Worm (Caenorhabditis elegans) whole organism, mixed stage, embryonic: Measurements from ENCODE around the gene rml-1.
A peak's percentile ranks its signal among the peaks of the same experiment; 100 is the strongest.

Source experiments
- M03D4.4 ChIP-seq: sonication (generic microtip); optimal IDR thresholded peaks from 2 replicates; lab custom pipeline; 2017; ENCODE audit warnings: mild to moderate bottlenecking, missing genetic modification characterization, missing compliant biosample characterization
- bed-3 ChIP-seq: fragments of 200-800 bp; sonication (Bioruptor generic); optimal IDR thresholded peaks from 3 replicates; lab custom pipeline; 2018; ENCODE audit warnings: mild to moderate bottlenecking, missing genetic modification characterization, moderate library complexity, missing compliant biosample characterization
- blmp-1 ChIP-seq: fragments of 150-350 bp; optimal IDR thresholded peaks from 2 replicates; lab custom pipeline; 2014; ENCODE audit warnings: missing biosample characterization, missing genetic modification characterization
- ceh-39 ChIP-seq: fragments of 150-350 bp; optimal IDR thresholded peaks from 2 replicates; lab custom pipeline; 2014; ENCODE audit warnings: missing biosample characterization, missing genetic modification characterization
- ceh-43 ChIP-seq: fragments of 200-800 bp; sonication (Bioruptor generic); optimal IDR thresholded peaks from 2 replicates; lab custom pipeline; 2018; ENCODE audit warnings: mild to moderate bottlenecking, missing genetic modification characterization, moderate library complexity, missing compliant biosample characterization
- ces-1 ChIP-seq: fragments of 150-350 bp; optimal IDR thresholded peaks from 2 replicates; lab custom pipeline; 2014; ENCODE audit warnings: missing biosample characterization, missing genetic modification reagents, missing genetic modification characterization
- drap-1 ChIP-seq: fragments of 200-800 bp; sonication (Bioruptor generic); optimal IDR thresholded peaks from 3 replicates; lab custom pipeline; 2018; ENCODE audit warnings: mild to moderate bottlenecking, missing genetic modification characterization, missing compliant biosample characterization
- elt-1 ChIP-seq: sonication (generic microtip); optimal IDR thresholded peaks from 2 replicates; lab custom pipeline; 2017; ENCODE audit warnings: missing genetic modification characterization, mild to moderate bottlenecking, missing compliant biosample characterization, antibody characterized with exemption, moderate library complexity, borderline replicate concordance; ENCODE audit not compliant: insufficient read depth
- flh-1 ChIP-seq: fragments of 200-800 bp; sonication (Bioruptor generic); optimal IDR thresholded peaks from 2 replicates; lab custom pipeline; 2018; ENCODE audit warnings: mild to moderate bottlenecking, missing genetic modification characterization, moderate library complexity, missing compliant biosample characterization
- ham-2 ChIP-seq: fragments of 200-800 bp; sonication (Bioruptor generic); optimal IDR thresholded peaks from 2 replicates; lab custom pipeline; 2018; ENCODE audit warnings: mild to moderate bottlenecking, missing genetic modification characterization, missing compliant biosample characterization
- hlh-1 ChIP-seq: fragments of 150-350 bp; optimal IDR thresholded peaks from 2 replicates; lab custom pipeline; 2014; ENCODE audit warnings: missing biosample characterization, missing genetic modification reagents, missing genetic modification characterization
- lin-13 ChIP-seq: fragments of 150-350 bp; optimal IDR thresholded peaks from 2 replicates; lab custom pipeline; 2014; ENCODE audit warnings: missing biosample characterization, missing genetic modification characterization
- lsy-2 ChIP-seq: fragments of 150-350 bp; optimal IDR thresholded peaks from 2 replicates; lab custom pipeline; 2014; ENCODE audit warnings: missing biosample characterization, missing genetic modification characterization
- mab-5 ChIP-seq: fragments of 150-350 bp; optimal IDR thresholded peaks from 2 replicates; lab custom pipeline; 2014; ENCODE audit warnings: missing biosample characterization, missing genetic modification characterization
- mep-1 ChIP-seq: fragments of 150-350 bp; optimal IDR thresholded peaks from 2 replicates; lab custom pipeline; 2017; ENCODE audit warnings: missing biosample characterization, missing genetic modification reagents, missing genetic modification characterization, inconsistent platforms
- mls-2 ChIP-seq: sonication (generic microtip); optimal IDR thresholded peaks from 2 replicates; lab custom pipeline; 2016; ENCODE audit warnings: mild to moderate bottlenecking, missing genetic modification characterization, moderate library complexity, missing compliant biosample characterization
- nhr-12 ChIP-seq: fragments of 150-350 bp; optimal IDR thresholded peaks from 2 replicates; lab custom pipeline; 2014; ENCODE audit warnings: missing biosample characterization, missing genetic modification characterization
- nhr-2 ChIP-seq: fragments of 150-350 bp; optimal IDR thresholded peaks from 2 replicates; lab custom pipeline; 2014; ENCODE audit warnings: missing biosample characterization, missing genetic modification characterization
- nhr-237 ChIP-seq: fragments of 150-350 bp; optimal IDR thresholded peaks from 2 replicates; lab custom pipeline; 2014; ENCODE audit warnings: missing biosample characterization, missing genetic modification characterization
- nhr-28 ChIP-seq: fragments of 150-350 bp; optimal IDR thresholded peaks from 2 replicates; lab custom pipeline; 2014; ENCODE audit warnings: missing biosample characterization, missing genetic modification characterization
- nhr-76 ChIP-seq: sonication (generic microtip); optimal IDR thresholded peaks from 2 replicates; lab custom pipeline; 2017; ENCODE audit warnings: missing biosample characterization, missing genetic modification characterization
- pha-4 ChIP-seq: fragments of 150-350 bp; optimal IDR thresholded peaks from 2 replicates; lab custom pipeline; 2018; ENCODE audit warnings: missing biosample characterization, missing genetic modification reagents, missing genetic modification characterization
- sem-2 ChIP-seq: fragments of 200-800 bp; sonication (Bioruptor generic); optimal IDR thresholded peaks from 2 replicates; lab custom pipeline; 2018; ENCODE audit warnings: mild to moderate bottlenecking, missing genetic modification characterization, missing compliant biosample characterization
- snpc-4 ChIP-seq: fragments of 150-350 bp; optimal IDR thresholded peaks from 2 replicates; lab custom pipeline; 2014; ENCODE audit warnings: missing biosample characterization, missing genetic modification characterization
- sptf-1 ChIP-seq: sonication (generic microtip); optimal IDR thresholded peaks from 2 replicates; lab custom pipeline; 2017; ENCODE audit warnings: mild to moderate bottlenecking, missing genetic modification characterization, moderate library complexity, missing compliant biosample characterization
- tbx-8 ChIP-seq: fragments of 200-800 bp; sonication (Bioruptor generic); optimal IDR thresholded peaks from 2 replicates; lab custom pipeline; 2018; ENCODE audit warnings: mild to moderate bottlenecking, missing genetic modification characterization, moderate library complexity, missing compliant biosample characterization
- unc-39 ChIP-seq: fragments of 150-350 bp; optimal IDR thresholded peaks from 2 replicates; lab custom pipeline; 2014; ENCODE audit warnings: missing biosample characterization, missing genetic modification characterization
- unc-62 ChIP-seq: fragments of 150-350 bp; optimal IDR thresholded peaks from 2 replicates; lab custom pipeline; 2014; ENCODE audit warnings: missing biosample characterization, missing genetic modification reagents, missing genetic modification characterization
- zip-8 ChIP-seq: fragments of 150-350 bp; optimal IDR thresholded peaks from 2 replicates; lab custom pipeline; 2014; ENCODE audit warnings: missing biosample characterization, missing genetic modification characterization

Gene rml-1

ce11 chrIII:13771145-13771544 lies 3.3 kb upstream of the rml-1 start, which contains the start of the genes cyk-4 and pdr-1 (continued):
- TF ChIP-seq bed-3 (GFP tag; lab: Kevin White, UChicago) (no peak), elt-1 (tag; lab: Kevin White, UChicago) (no peak), unc-39 (tag; lab: Kevin White, UChicago) (no peak), flh-1 (no peak), lin-13 (tag; lab: Kevin White, UChicago) (peak; percentile 48), zip-8 (tag; lab: Kevin White, UChicago) (no peak)

DNA sequence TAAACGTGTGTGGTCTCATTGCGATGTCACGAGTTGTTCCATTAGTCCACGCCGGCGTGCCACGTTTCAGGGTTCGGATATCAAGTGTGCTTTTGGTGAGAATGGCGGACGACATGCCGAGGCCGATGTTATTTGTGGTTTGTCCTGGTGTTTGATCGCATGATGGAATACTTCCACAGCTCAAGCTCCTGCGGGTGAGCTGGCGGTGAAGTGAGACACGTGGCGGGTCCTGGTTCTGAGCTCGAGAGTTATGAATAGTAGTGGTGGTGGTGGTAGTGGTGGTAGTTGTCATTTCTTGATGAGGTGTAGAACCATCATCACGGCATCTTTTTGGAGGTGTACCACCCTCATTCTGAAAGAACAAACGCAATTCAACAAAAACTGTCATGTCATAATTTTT lies 2.1 kb upstream of the rml-1 start:
- TF ChIP-seq drap-1 (no peak), sem-2 (GFP tag; lab: Kevin White, UChicago) (no peak)

DNA sequence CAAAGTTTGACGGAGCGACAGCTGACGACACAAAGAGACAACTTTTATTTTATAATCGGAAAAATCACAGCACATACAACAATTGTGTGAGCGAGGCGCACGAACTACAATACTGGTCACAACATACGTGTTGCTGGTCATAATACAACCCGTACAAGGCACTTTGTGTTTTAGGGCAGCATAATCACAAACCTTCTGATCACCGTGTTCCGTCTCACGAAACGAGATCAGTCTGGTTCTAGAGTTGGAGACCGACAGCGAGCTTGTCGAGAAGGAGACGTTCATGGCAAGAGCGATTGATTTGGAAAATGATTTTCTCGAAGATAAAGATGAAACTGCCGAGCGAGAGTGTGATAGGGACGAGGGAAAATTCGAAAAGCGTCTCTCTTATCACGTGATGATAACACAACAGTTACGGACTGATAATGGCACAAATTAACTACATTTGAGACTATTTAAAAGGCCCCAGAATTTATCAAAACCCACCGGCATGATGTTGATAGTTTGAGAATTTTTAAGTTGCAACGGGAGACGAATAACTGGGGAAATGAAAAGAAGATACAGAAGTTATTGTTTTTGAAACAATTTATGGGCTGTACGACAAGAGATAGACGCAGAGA lies 1.1 kb downstream of the rml-1 start:
- TF ChIP-seq mep-1 (tag; lab: Kevin White, UChicago), result no peak
- TF ChIP-seq ceh-39, result no peak
- TF ChIP-seq mab-5 (tag; lab: Kevin White, UChicago), result no peak
- peak; percentile 1 for TF ChIP-seq hlh-1
- no peak for TF ChIP-seq M03D4.4

DNA sequence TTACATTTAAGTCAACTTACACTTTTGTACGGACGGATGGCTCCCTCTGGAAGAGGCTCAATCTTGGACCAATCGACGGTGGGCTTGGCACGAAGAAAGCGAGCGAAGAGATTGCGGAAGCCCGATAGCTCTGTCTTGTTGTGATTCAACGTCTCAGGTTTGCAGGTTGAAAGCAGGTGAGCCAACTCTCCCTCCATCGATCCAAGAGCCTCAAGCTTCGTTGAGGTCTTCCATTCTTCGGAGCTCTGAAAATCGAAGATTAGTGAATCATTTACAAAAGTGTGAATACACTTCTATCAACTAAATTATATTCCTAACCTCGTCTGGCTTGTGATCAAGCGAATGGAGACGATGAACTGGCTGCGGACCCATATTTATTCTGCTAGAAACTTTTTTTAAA lies 2.1 kb downstream of the rml-1 start:
- no peak for TF ChIP-seq nhr-12 (tag; lab: Kevin White, UChicago)
- TF ChIP-seq mep-1 (tag; lab: Kevin White, UChicago), result no peak
- no peak for TF ChIP-seq ham-2
- no peak for TF ChIP-seq pha-4 (tag; lab: Kevin White, UChicago)
- no peak for TF ChIP-seq nhr-2 (tag; lab: Kevin White, UChicago)

DNA sequence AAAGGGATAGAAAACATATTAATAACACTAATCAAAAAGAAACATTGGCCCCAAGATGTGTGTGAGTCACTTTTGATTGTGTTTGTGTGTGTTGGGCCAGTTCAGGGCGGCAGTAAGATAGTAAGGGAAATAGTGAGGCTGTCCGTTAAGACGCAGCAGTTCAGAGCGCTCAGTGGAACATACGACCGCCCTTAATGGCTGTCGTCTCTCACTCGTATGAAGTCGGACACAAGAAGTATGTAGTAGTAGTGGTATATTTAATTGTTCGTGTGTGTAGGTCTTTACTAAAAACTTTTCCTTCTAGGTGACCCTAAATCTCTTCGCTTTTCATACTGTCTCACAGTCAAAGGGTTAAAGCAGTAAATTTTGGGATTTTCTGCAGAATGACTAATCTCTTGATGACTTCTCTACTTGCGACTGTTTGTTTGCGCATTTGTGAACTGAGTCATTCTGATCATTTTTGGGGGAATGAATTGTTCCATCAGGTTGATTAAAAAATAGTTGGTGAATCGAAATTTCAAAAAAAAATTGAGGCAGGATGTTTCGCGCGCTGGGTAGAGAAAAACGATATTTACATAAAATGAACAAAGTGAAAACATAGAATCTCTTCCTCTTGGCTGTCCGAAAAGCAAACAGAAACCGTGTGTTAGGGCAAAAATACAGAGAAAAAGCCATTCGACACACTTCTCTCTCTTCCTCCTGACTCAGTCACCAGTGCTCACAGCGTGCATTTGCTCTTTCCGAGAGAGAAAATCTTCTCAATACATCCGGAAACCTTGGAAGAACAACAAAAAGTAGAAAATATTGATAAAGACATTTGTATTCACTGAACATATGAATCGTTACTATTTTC lies 4.4 kb downstream of the rml-1 start:
- TF ChIP-seq sem-2 (GFP tag; lab: Kevin White, UChicago), result no peak
- TF ChIP-seq mls-2 (tag; lab: Kevin White, UChicago), result peak; percentile 17

DNA sequence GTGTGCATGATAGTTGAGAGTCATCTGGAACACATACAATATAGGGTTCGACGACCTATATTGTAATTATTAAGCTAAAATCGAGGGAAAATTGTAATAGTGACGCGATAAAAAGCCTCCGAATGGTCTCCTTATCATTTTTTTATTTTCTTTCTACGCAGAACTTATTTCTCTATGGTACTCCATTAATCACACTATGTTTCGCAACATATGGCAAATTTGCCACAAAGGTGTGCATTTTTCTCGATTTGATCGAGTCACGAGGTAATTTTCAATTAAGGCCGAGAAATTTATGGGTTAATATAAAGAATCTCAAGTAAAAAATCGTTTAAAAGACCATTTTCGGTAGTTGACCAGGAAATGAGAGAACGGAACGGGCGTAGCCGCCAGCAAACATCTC lies 5.8 kb downstream of the rml-1 start, which contains the start of gene dbn-1:
TSS of gene dbn-1 (minus strand) at position 24 of the 400 bp plus-strand sequence.
- TF ChIP-seq blmp-1 (tag; lab: Kevin White, UChicago), result no peak
- no peak for TF ChIP-seq ces-1
- TF ChIP-seq, all 35 proteins: peak for 0

- TF ChIP-seq nhr-2 (tag; lab: Kevin White, UChicago) (no peak), hlh-1 (no peak), nhr-76 (no peak), snpc-4 (no peak), sptf-1 (tag; lab: Kevin White, UChicago) (no peak), ceh-43 (GFP tag; lab: Kevin White, UChicago) (no peak), mep-1 (tag; lab: Kevin White, UChicago) (no peak), nhr-28 (tag; lab: Kevin White, UChicago) (no peak)
- TF ChIP-seq, all 35 proteins: peak for 0
Measured at ce11 chrIII:13761022-13761421, 6.9 kb downstream of the rml-1 start.

- TF ChIP-seq nhr-28 (tag; lab: Kevin White, UChicago), result no peak
- TF ChIP-seq lsy-2 (tag; lab: Kevin White, UChicago), result no peak
- no peak for TF ChIP-seq drap-1
- no peak for TF ChIP-seq pha-4 (tag; lab: Kevin White, UChicago)
- TF ChIP-seq flh-1, result no peak
- TF ChIP-seq tbx-8, result no peak
- TF ChIP-seq nhr-237 (tag; lab: Kevin White, UChicago), result no peak
- TF ChIP-seq mep-1 (tag; lab: Kevin White, UChicago), result no peak
- TF ChIP-seq unc-62 (GFP tag; lab: Kevin White, UChicago), result no peak
- TF ChIP-seq lin-13 (tag; lab: Kevin White, UChicago), result no peak
- no peak for TF ChIP-seq bed-3 (GFP tag; lab: Kevin White, UChicago)
Measured at ce11 chrIII:13759691-13760090, 8.2 kb downstream of the rml-1 start.
